Fruit fly (Drosophila melanogaster) whole organism, prepupa: Measurements from ENCODE around the gene CG4953.

Experiments
- Blimp-1 ChIP-seq: fragments of 200-800 bp; sonication (Bioruptor generic); optimal IDR thresholded peaks from 3 replicates; lab custom pipeline; 2017; ENCODE audit warnings: missing biosample characterization, missing genetic modification characterization, mild to moderate bottlenecking, moderate library complexity, missing genetic modification reagents
- CG10631 ChIP-seq: fragments of 200-800 bp; sonication (Bioruptor generic); optimal IDR thresholded peaks from 2 replicates; lab custom pipeline; 2016; ENCODE audit warnings: missing biosample characterization, missing genetic modification characterization
- CG10669 ChIP-seq: fragments of 200-800 bp; sonication (Bioruptor generic); optimal IDR thresholded peaks from 3 replicates; lab custom pipeline; 2018; ENCODE audit warnings: missing biosample characterization, mild to moderate bottlenecking, missing genetic modification characterization, moderate library complexity
- CG11762 ChIP-seq: fragments of 200-800 bp; sonication (Bioruptor generic); optimal IDR thresholded peaks from 3 replicates; lab custom pipeline; 2016; ENCODE audit warnings: missing biosample characterization, missing genetic modification characterization; ENCODE audit not compliant: insufficient read depth
- CG11902 ChIP-seq: fragments of 200-800 bp; sonication (Bioruptor generic); optimal IDR thresholded peaks from 3 replicates; lab custom pipeline; 2016; ENCODE audit warnings: missing biosample characterization, missing genetic modification characterization
- CG1621 ChIP-seq: fragments of 200-800 bp; sonication (Bioruptor generic); optimal IDR thresholded peaks from 3 replicates; lab custom pipeline; 2018; ENCODE audit warnings: missing biosample characterization, mild to moderate bottlenecking, missing genetic modification characterization
- CG3032 ChIP-seq: fragments of 200-800 bp; optimal IDR thresholded peaks from 2 replicates; lab custom pipeline; 2019; ENCODE audit warnings: missing biosample characterization, mild to moderate bottlenecking, missing genetic modification characterization, moderate library complexity
- CG31627 ChIP-seq: fragments of 200-800 bp; sonication (Bioruptor generic); optimal IDR thresholded peaks from 3 replicates; lab custom pipeline; 2016; ENCODE audit warnings: missing biosample characterization, missing genetic modification characterization
- CG32006 ChIP-seq: fragments of 200-800 bp; sonication (Bioruptor generic); optimal IDR thresholded peaks from 3 replicates; lab custom pipeline; 2017; ENCODE audit warnings: missing biosample characterization, mild to moderate bottlenecking, missing genetic modification characterization
- CG34406 ChIP-seq: fragments of 200-800 bp; sonication (Bioruptor generic); optimal IDR thresholded peaks from 3 replicates; lab custom pipeline; 2016; ENCODE audit warnings: missing biosample characterization, missing genetic modification characterization
- CG3919 ChIP-seq: fragments of 200-800 bp; sonication (Bioruptor generic); optimal IDR thresholded peaks from 3 replicates; lab custom pipeline; 2016; ENCODE audit warnings: missing biosample characterization, missing genetic modification characterization
- CG6276 ChIP-seq: fragments of 200-800 bp; sonication (Bioruptor generic); optimal IDR thresholded peaks from 2 replicates; lab custom pipeline; 2017; ENCODE audit warnings: missing biosample characterization, mild to moderate bottlenecking, missing genetic modification characterization
- CG6792 ChIP-seq: fragments of 200-800 bp; sonication (Bioruptor generic); optimal IDR thresholded peaks from 3 replicates; lab custom pipeline; 2016; ENCODE audit warnings: missing biosample characterization, missing genetic modification characterization
- CG6854 ChIP-seq: fragments of 200-800 bp; sonication (Bioruptor generic); optimal IDR thresholded peaks from 2 replicates; lab custom pipeline; 2017; ENCODE audit warnings: missing biosample characterization, mild to moderate bottlenecking, missing genetic modification characterization
- CG8119 ChIP-seq: fragments of 200-800 bp; sonication (Bioruptor generic); IDR thresholded peaks from 3 replicates; pipeline ENCODE4 v1.3.6; 2022; ENCODE audit warnings: missing biosample characterization, missing genetic modification characterization
- CG8319 ChIP-seq: fragments of 200-800 bp; sonication (Bioruptor generic); optimal IDR thresholded peaks from 3 replicates; lab custom pipeline; 2016; ENCODE audit warnings: missing biosample characterization, missing genetic modification characterization
- CG8632 ChIP-seq: fragments of 200-800 bp; sonication (Bioruptor generic); optimal IDR thresholded peaks from 3 replicates; lab custom pipeline; 2016; ENCODE audit warnings: missing biosample characterization, missing genetic modification characterization
- CG9139 ChIP-seq: fragments of 200-800 bp; sonication (Bioruptor generic); optimal IDR thresholded peaks from 3 replicates; lab custom pipeline; 2017; ENCODE audit warnings: missing biosample characterization, mild to moderate bottlenecking, missing genetic modification characterization
- Eip78C ChIP-seq: fragments of 200-800 bp; sonication (Bioruptor generic); peaks from one replicate; lab custom pipeline; 2016; ENCODE audit warnings: missing biosample characterization, missing genetic modification characterization
- Eip93F ChIP-seq: fragments of 200-800 bp; sonication (Bioruptor generic); optimal IDR thresholded peaks from 2 replicates; lab custom pipeline; 2016; ENCODE audit warnings: missing biosample characterization, mild to moderate bottlenecking, missing genetic modification characterization
- Ets96B ChIP-seq: fragments of 200-800 bp; optimal IDR thresholded peaks from 2 replicates; lab custom pipeline; 2019; ENCODE audit warnings: missing biosample characterization, mild to moderate bottlenecking, missing genetic modification characterization, moderate library complexity
- Gug ChIP-seq: fragments of 200-800 bp; sonication (Bioruptor generic); IDR thresholded peaks from 2 replicates; pipeline ENCODE4 v1.3.6; 2022; ENCODE audit warnings: missing biosample characterization, missing genetic modification characterization
- Hr38 ChIP-seq: sonication (Bioruptor generic); optimal IDR thresholded peaks from 2 replicates; lab custom pipeline; 2016; ENCODE audit warnings: missing biosample characterization, missing genetic modification characterization
- Hr4 ChIP-seq: fragments of 200-800 bp; sonication (Bioruptor generic); optimal IDR thresholded peaks from 3 replicates; lab custom pipeline; 2016; ENCODE audit warnings: missing biosample characterization, missing genetic modification characterization
- Lpt ChIP-seq: fragments of 200-800 bp; sonication (Bioruptor generic); optimal IDR thresholded peaks from 3 replicates; lab custom pipeline; 2016; ENCODE audit warnings: missing biosample characterization, missing genetic modification characterization
- Met ChIP-seq: fragments of 200-800 bp; sonication (Bioruptor generic); optimal IDR thresholded peaks from 3 replicates; lab custom pipeline; 2016; ENCODE audit warnings: missing biosample characterization, missing genetic modification characterization
- OdsH ChIP-seq: fragments of 200-800 bp; sonication (Bioruptor generic); optimal IDR thresholded peaks from 3 replicates; lab custom pipeline; 2016; ENCODE audit warnings: missing biosample characterization, missing genetic modification characterization
- Smox ChIP-seq: fragments of 200-800 bp; sonication (Bioruptor generic); optimal IDR thresholded peaks from 3 replicates; lab custom pipeline; 2016; ENCODE audit warnings: missing biosample characterization, missing genetic modification characterization
- Sox102F ChIP-seq: fragments of 200-800 bp; sonication (Bioruptor generic); optimal IDR thresholded peaks from 2 replicates; lab custom pipeline; 2016; ENCODE audit warnings: missing biosample characterization, mild to moderate bottlenecking, missing genetic modification characterization
- Sox15 ChIP-seq: fragments of 200-800 bp; sonication (Bioruptor generic); optimal IDR thresholded peaks from 3 replicates; lab custom pipeline; 2016; ENCODE audit warnings: missing biosample characterization, missing genetic modification characterization
- achi ChIP-seq: fragments of 200-800 bp; sonication (Bioruptor generic); optimal IDR thresholded peaks from 3 replicates; lab custom pipeline; 2016; ENCODE audit warnings: missing biosample characterization, missing genetic modification characterization
- acj6 ChIP-seq: fragments of 200-800 bp; sonication (Bioruptor generic); optimal IDR thresholded peaks from 3 replicates; lab custom pipeline; 2016; ENCODE audit warnings: missing biosample characterization, missing genetic modification characterization
- dac ChIP-seq: fragments of 200-800 bp; sonication (Bioruptor generic); optimal IDR thresholded peaks from 2 replicates; lab custom pipeline; 2017; ENCODE audit warnings: missing biosample characterization, mild to moderate bottlenecking, missing genetic modification characterization
- eg ChIP-seq: fragments of 200-800 bp; sonication (Bioruptor generic); IDR thresholded peaks from 3 replicates; pipeline ENCODE4 v1.3.6; 2022; ENCODE audit warnings: missing biosample characterization, missing genetic modification characterization
- esn ChIP-seq: fragments of 200-800 bp; sonication (Bioruptor generic); optimal IDR thresholded peaks from 2 replicates; lab custom pipeline; 2016; ENCODE audit warnings: missing biosample characterization, mild to moderate bottlenecking, missing genetic modification characterization, moderate library complexity
- fd85E ChIP-seq: fragments of 200-800 bp; sonication (Bioruptor generic); optimal IDR thresholded peaks from 3 replicates; lab custom pipeline; 2016; ENCODE audit warnings: missing biosample characterization, missing genetic modification characterization
- fkh ChIP-seq: fragments of 200-800 bp; sonication (Bioruptor generic); optimal IDR thresholded peaks from 3 replicates; lab custom pipeline; 2017; ENCODE audit warnings: missing biosample characterization, mild to moderate bottlenecking, missing genetic modification characterization, moderate library complexity
- lz ChIP-seq: fragments of 200-800 bp; sonication (Bioruptor generic); optimal IDR thresholded peaks from 3 replicates; lab custom pipeline; 2016; ENCODE audit warnings: missing biosample characterization, missing genetic modification characterization
- net ChIP-seq: fragments of 200-800 bp; sonication (Bioruptor generic); optimal IDR thresholded peaks from 3 replicates; lab custom pipeline; 2016; ENCODE audit warnings: missing biosample characterization, missing genetic modification characterization
- pdm3 ChIP-seq: fragments of 200-800 bp; sonication (Bioruptor generic); optimal IDR thresholded peaks from 3 replicates; lab custom pipeline; 2016; ENCODE audit warnings: missing biosample characterization, missing genetic modification characterization
- salr ChIP-seq, 2 experiments: fragments of 200-800 bp; sonication (Bioruptor generic); optimal IDR thresholded peaks; 3 replicates each; lab custom pipeline; 2016 to 2018; ENCODE audit warnings: missing biosample characterization in 2 of 2, missing genetic modification characterization in 2 of 2, mild to moderate bottlenecking in 1 of 2
- topi ChIP-seq: fragments of 200-800 bp; sonication (Bioruptor generic); optimal IDR thresholded peaks from 3 replicates; lab custom pipeline; 2016; ENCODE audit warnings: missing biosample characterization, missing genetic modification characterization
- vri ChIP-seq: fragments of 200-800 bp; sonication (Bioruptor generic); optimal IDR thresholded peaks from 3 replicates; lab custom pipeline; 2016; ENCODE audit warnings: missing biosample characterization, mild to moderate bottlenecking, missing genetic modification characterization

Gene CG4953

dm6 chr2L:10277362-10277761, 10.9 kb downstream of the CG4953 start:
- TF ChIP-seq acj6 (GFP tag; lab: Kevin White, UChicago) (no peak), fkh (GFP tag; lab: Kevin White, UChicago) (peak; percentile 84)

- TF ChIP-seq vri (GFP tag; lab: Kevin White, UChicago), result no peak
- TF ChIP-seq Hr38 (GFP tag; lab: Kevin White, UChicago), result no peak
- no peak for TF ChIP-seq CG34406 (GFP tag; lab: Kevin White, UChicago)
- TF ChIP-seq CG8119 (GFP tag; lab: Robert Waterston, UW), result no peak
- TF ChIP-seq CG32006 (GFP tag; lab: Kevin White, UChicago), result no peak
- no peak for TF ChIP-seq fd85E (GFP tag; lab: Kevin White, UChicago)
- TF ChIP-seq Met (GFP tag; lab: Kevin White, UChicago), result no peak
- TF ChIP-seq CG11762 (GFP tag; lab: Kevin White, UChicago), result no peak
- TF ChIP-seq CG10669 (GFP tag; lab: Kevin White, UChicago), result no peak
- no peak for TF ChIP-seq salr (GFP tag; optimal IDR thresholded peaks at IDR 0.05; lab: Kevin White, UChicago)
- no peak for TF ChIP-seq CG8632 (GFP tag; lab: Kevin White, UChicago)
- no peak for TF ChIP-seq Sox15 (GFP tag; lab: Kevin White, UChicago)
- TF ChIP-seq Gug (GFP tag; lab: Robert Waterston, UW), result no peak
- no peak for TF ChIP-seq eg (GFP tag; lab: Robert Waterston, UW)
- no peak for TF ChIP-seq CG8319 (GFP tag; lab: Kevin White, UChicago)
- no peak for TF ChIP-seq CG1621 (tag; lab: Kevin White, UChicago)
- no peak for TF ChIP-seq CG10631 (GFP tag; lab: Kevin White, UChicago)
- peak; percentile 1 for TF ChIP-seq Eip93F (GFP tag; lab: Kevin White, UChicago)
- TF ChIP-seq Lpt (GFP tag; lab: Kevin White, UChicago), result no peak
- TF ChIP-seq pdm3 (GFP tag; lab: Kevin White, UChicago), result no peak
- TF ChIP-seq Blimp-1 (GFP tag; lab: Kevin White, UChicago), result no peak
- TF ChIP-seq Ets96B (tag; lab: Kevin White, UChicago), result no peak
- no peak for TF ChIP-seq net (GFP tag; lab: Kevin White, UChicago)
- no peak for TF ChIP-seq Hr4 (GFP tag; lab: Kevin White, UChicago)
- no peak for TF ChIP-seq Sox102F (GFP tag; lab: Kevin White, UChicago)
- TF ChIP-seq CG6276 (GFP tag; lab: Kevin White, UChicago), result no peak
- TF ChIP-seq CG31627 (GFP tag; lab: Kevin White, UChicago), result peak; percentile 0
- TF ChIP-seq Eip78C, result no peak
- TF ChIP-seq CG3032 (tag; lab: Kevin White, UChicago), result peak; percentile 19
- TF ChIP-seq achi (GFP tag; lab: Kevin White, UChicago), result no peak
- no peak for TF ChIP-seq CG6854
- no peak for TF ChIP-seq acj6 (GFP tag; lab: Kevin White, UChicago)
- no peak for TF ChIP-seq Smox (GFP tag; lab: Kevin White, UChicago)
- TF ChIP-seq dac (GFP tag; lab: Kevin White, UChicago), result no peak
- no peak for TF ChIP-seq topi (GFP tag; lab: Kevin White, UChicago)
- peak; percentile 12 for TF ChIP-seq lz
- TF ChIP-seq CG6792 (GFP tag; lab: Kevin White, UChicago), result no peak
- no peak for TF ChIP-seq OdsH (GFP tag; lab: Kevin White, UChicago)
- TF ChIP-seq CG9139 (GFP tag; lab: Kevin White, UChicago), result no peak
- TF ChIP-seq CG11902 (GFP tag; lab: Kevin White, UChicago), result no peak
- peak; percentile 14 for TF ChIP-seq esn (GFP tag; lab: Kevin White, UChicago)
- TF ChIP-seq CG3919 (GFP tag; lab: Kevin White, UChicago), result no peak
Observed at dm6 chr2L:10278658-10279057, 12.2 kb downstream of the CG4953 start, which contains the start of gene Utx. Gene Utx (minus strand): TSS chr2L:10278811.
